Worm (Caenorhabditis elegans): ENCODE measurements around the gene C13F10.6.
A peak's percentile ranks its signal among the peaks of the same experiment; 100 is the strongest.

The C13F10.6 gene

DNA sequence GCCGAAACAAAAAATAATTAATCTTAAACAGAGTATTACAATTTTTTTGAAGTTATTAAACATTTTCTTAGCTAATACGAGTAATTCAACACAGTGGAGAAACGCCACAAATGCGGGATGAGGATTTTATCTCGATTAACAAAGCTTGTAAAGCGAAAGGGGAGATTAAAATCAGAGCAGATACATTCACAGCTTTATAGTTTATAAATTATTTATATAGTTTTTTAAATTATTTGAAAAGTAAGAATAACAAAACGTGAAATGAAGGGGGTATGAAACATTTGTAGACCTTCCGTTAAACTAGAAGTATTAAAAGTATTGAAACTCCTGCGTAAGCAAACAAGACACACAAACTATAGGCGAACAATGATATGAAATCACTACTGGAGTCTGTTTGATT is 34.3 kb upstream of the C13F10.6 start, which contains the start of gene C05C8.8:
C05C8.8 (minus strand) TSS at position 101 of the 400 bp plus-strand sequence.
- no peak for TF ChIP-seq fos-1 (tag; optimal IDR thresholded peaks at IDR 0.05)
- TF ChIP-seq fkh-10 (GFP tag; optimal IDR thresholded peaks at IDR 0.05), result no peak
- TF ChIP-seq pha-4 (tag; optimal IDR thresholded peaks at IDR 0.05), result no peak
- TF ChIP-seq nhr-12 (tag; optimal IDR thresholded peaks at IDR 0.05), result no peak
- no peak for TF ChIP-seq eor-1 (tag; optimal IDR thresholded peaks at IDR 0.05)
- TF ChIP-seq ama-1 (optimal IDR thresholded peaks at IDR 0.05), result no peak
- no peak for TF ChIP-seq daf-12 (tag; optimal IDR thresholded peaks at IDR 0.05)

DNA sequence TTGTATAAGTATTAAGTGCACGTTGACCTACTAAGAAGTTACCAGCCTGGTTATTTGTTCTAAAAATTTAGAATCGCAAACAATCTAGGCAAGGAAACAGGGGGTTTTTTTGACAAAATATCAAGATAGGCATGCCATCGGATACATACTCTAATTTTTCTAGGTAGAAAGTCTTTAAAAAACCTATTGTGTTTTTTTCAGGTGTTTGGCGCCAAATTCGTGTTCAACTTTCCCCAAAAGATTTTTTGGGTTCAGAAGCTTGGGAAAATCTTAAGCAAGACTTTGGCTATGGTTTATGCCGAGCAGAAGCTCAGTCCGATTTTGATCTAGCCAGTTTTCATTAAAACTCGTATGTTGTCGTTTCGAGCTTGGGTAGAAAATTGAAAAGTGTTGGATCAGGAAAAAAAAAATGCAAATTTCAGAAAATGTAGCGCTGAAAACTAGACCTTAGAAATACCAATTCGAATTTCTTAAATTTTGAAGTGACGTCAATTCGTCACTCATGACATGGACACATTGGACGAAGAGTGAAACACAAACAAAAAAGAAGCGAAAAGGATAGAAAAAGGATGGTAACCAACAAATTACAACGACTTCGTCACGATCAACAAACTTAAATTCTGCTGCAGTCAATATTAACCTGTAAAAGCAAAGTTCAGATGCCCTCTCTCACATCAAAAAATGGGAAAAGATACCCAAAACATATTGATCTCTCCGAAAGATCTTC is 27.6 kb upstream of the C13F10.6 start:
- no peak for TF ChIP-seq pqm-1 (tag; optimal IDR thresholded peaks at IDR 0.05)
- no peak for TF ChIP-seq nhr-77 (tag; optimal IDR thresholded peaks at IDR 0.05)
- TF ChIP-seq nfya-1 (tag; optimal IDR thresholded peaks at IDR 0.05; ENCODE audit: insufficient read depth), result no peak
- no peak for TF ChIP-seq ama-1 (optimal IDR thresholded peaks at IDR 0.05)
- TF ChIP-seq nhr-23 (tag; optimal IDR thresholded peaks at IDR 0.05), result no peak
- no peak for TF ChIP-seq lsy-12 (tag; optimal IDR thresholded peaks at IDR 0.05)
- TF ChIP-seq egl-27 (tag; optimal IDR thresholded peaks at IDR 0.05), result no peak
- TF ChIP-seq ZK546.5 (tag; optimal IDR thresholded peaks at IDR 0.05), result no peak
- TF ChIP-seq elt-3 (tag; optimal IDR thresholded peaks at IDR 0.05), result no peak
- TF ChIP-seq jun-1 (tag; optimal IDR thresholded peaks at IDR 0.05), result no peak
- TF ChIP-seq lin-39 (tag; optimal IDR thresholded peaks at IDR 0.05), result no peak
- TF ChIP-seq nhr-76 (tag; optimal IDR thresholded peaks at IDR 0.05), result no peak
- no peak for TF ChIP-seq aly-2 (tag; optimal IDR thresholded peaks at IDR 0.05)
- no peak for TF ChIP-seq egl-5 (tag; optimal IDR thresholded peaks at IDR 0.05)

DNA sequence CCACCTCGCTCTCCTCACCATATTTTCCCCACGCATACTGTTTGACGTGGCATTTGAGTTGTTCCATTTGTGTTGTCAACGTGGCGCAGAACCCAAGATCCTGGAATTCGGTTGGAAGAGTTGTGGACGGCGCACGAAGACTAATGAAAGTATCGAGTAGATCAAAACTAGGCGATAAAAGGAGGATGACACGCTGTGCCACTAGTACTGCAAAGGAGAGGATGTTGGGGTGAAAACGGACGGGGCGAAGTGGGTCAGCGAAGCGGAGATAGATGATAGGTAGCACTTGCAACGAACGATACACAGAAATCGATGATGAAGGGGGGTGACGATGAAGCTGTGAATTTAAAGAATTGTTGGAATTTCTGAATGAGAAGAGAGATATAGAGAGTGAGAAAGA is 26.1 kb upstream of the C13F10.6 start, which contains the start of gene C05C8.7:
C05C8.7 (minus strand) TSS at position 100 of the 400 bp plus-strand sequence.
- TF ChIP-seq ceh-82 (tag; optimal IDR thresholded peaks at IDR 0.05), result no peak
- TF ChIP-seq ceh-28 (tag; optimal IDR thresholded peaks at IDR 0.05), result no peak
- no peak for TF ChIP-seq fkh-10 (GFP tag; optimal IDR thresholded peaks at IDR 0.05)
- TF ChIP-seq ceh-9 (tag; optimal IDR thresholded peaks at IDR 0.05), result no peak
- peak; percentile 55 for TF ChIP-seq nhr-23 (tag; optimal IDR thresholded peaks at IDR 0.05)
- no peak for TF ChIP-seq fos-1 (tag; optimal IDR thresholded peaks at IDR 0.05)

DNA sequence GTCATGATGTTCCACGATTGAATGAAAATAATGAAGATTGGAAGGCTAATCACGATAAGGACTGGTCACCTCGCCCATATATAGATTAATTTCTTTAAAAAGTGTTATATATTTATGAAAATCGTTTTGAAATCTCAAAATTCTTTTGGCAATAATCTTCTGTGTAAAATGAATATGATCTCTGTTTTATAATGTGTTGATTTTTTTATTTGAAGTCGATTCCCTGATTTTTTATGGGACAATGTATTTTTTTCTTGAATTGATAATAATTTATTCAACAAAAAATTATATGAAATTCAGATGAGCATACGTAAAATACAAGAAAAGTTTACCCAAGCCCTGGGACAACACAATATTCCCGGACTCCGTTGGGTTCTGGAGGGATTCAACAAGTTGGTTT is 18.6 kb upstream of the C13F10.6 start, which contains the start of gene C05C8.1:
C05C8.1 (plus strand) TSS at position 301 of the 400 bp plus-strand sequence.
- TF ChIP-seq fos-1 (tag; optimal IDR thresholded peaks at IDR 0.05) (no peak), skn-1 (tag; optimal IDR thresholded peaks at IDR 0.05) (no peak), ceh-16 (tag; optimal IDR thresholded peaks at IDR 0.05) (no peak), egl-27 (tag; optimal IDR thresholded peaks at IDR 0.05) (no peak), sea-2 (GFP tag; optimal IDR thresholded peaks at IDR 0.05) (no peak), elt-3 (tag; optimal IDR thresholded peaks at IDR 0.05) (no peak), ceh-82 (tag; optimal IDR thresholded peaks at IDR 0.05) (no peak), elt-1 (tag; optimal IDR thresholded peaks at IDR 0.05) (no peak), eor-1 (tag; optimal IDR thresholded peaks at IDR 0.05) (no peak), nhr-76 (tag; optimal IDR thresholded peaks at IDR 0.05) (no peak), nhr-11 (tag; optimal IDR thresholded peaks at IDR 0.05) (no peak), ztf-4 (tag; optimal IDR thresholded peaks at IDR 0.05) (no peak), pha-4 (tag; optimal IDR thresholded peaks at IDR 0.05) (no peak), ZK546.5 (tag; optimal IDR thresholded peaks at IDR 0.05) (no peak)

DNA sequence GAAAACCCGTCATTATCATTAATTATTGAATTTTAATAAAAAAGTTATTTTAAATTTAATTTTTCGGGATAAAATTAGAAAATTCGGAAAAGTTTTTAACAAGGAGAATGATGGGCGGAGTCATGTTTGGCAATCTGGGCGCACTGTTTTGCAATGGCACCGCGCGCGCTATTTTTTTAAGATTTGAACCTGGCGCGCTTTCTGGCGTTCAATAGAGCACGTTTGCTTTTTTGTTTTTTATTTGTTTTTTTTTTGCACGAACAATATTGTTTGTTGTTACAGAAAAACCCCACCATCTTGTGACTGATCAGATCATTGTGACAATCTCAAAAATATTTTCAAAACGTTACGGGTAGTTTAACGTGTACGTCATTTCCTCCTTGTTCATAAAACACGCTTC is 16.3 kb upstream of the C13F10.6 start, which contains the start of gene hyls-1:
hyls-1 (plus strand) TSS at position 249 of the 400 bp plus-strand sequence.
- TF ChIP-seq daf-12 (tag; optimal IDR thresholded peaks at IDR 0.05) (no peak), nfya-1 (tag; optimal IDR thresholded peaks at IDR 0.05; ENCODE audit: insufficient read depth) (peak; percentile 91), skn-1 (tag; optimal IDR thresholded peaks at IDR 0.05) (peak; percentile 37), ceh-9 (tag; optimal IDR thresholded peaks at IDR 0.05) (no peak), zag-1 (tag; optimal IDR thresholded peaks at IDR 0.05) (no peak), pha-4 (tag; optimal IDR thresholded peaks at IDR 0.05) (peak; percentile 96), elt-3 (tag; optimal IDR thresholded peaks at IDR 0.05) (no peak), nhr-76 (tag; optimal IDR thresholded peaks at IDR 0.05) (no peak), nhr-11 (tag; optimal IDR thresholded peaks at IDR 0.05) (no peak), ZK546.5 (tag; optimal IDR thresholded peaks at IDR 0.05) (no peak), eor-1 (tag; optimal IDR thresholded peaks at IDR 0.05) (no peak), lin-39 (tag; optimal IDR thresholded peaks at IDR 0.05) (peak; percentile 56), nhr-67 (tag; optimal IDR thresholded peaks at IDR 0.05) (no peak), nhr-43 (tag; optimal IDR thresholded peaks at IDR 0.05; ENCODE audit: poor library complexity, severe bottlenecking) (peak; percentile 92), ztf-11 (tag; optimal IDR thresholded peaks at IDR 0.05) (no peak), nhr-77 (tag; optimal IDR thresholded peaks at IDR 0.05) (no peak), snpc-4 (tag; optimal IDR thresholded peaks at IDR 0.05) (peak; percentile 57), jun-1 (tag; optimal IDR thresholded peaks at IDR 0.05) (no peak), ceh-82 (tag; optimal IDR thresholded peaks at IDR 0.05) (peak; percentile 57), fkh-10 (GFP tag; optimal IDR thresholded peaks at IDR 0.05) (no peak), fkh-2 (tag; optimal IDR thresholded peaks at IDR 0.05) (no peak), lin-15B (tag; optimal IDR thresholded peaks at IDR 0.05) (peak; percentile 92), mdl-1 (tag; optimal IDR thresholded peaks at IDR 0.05) (no peak), egl-27 (tag; optimal IDR thresholded peaks at IDR 0.05) (no peak), elt-2 (tag; optimal IDR thresholded peaks at IDR 0.05) (peak; percentile 51), nhr-23 (tag; optimal IDR thresholded peaks at IDR 0.05) (peak; percentile 94), ama-1 (optimal IDR thresholded peaks at IDR 0.05) (peak; percentile 32), tbx-2 (tag; optimal IDR thresholded peaks at IDR 0.05) (no peak), egl-5 (tag; optimal IDR thresholded peaks at IDR 0.05) (peak; percentile 95), ztf-4 (tag; optimal IDR thresholded peaks at IDR 0.05) (no peak), lsy-12 (tag; optimal IDR thresholded peaks at IDR 0.05) (no peak), nhr-25 (tag; optimal IDR thresholded peaks at IDR 0.05) (peak; percentile 80)
